Fruit fly (Drosophila melanogaster) ovary, adult (tissue): ENCODE results near the gene MED1.

Experiments
- CG17801 ChIP-seq: fragments of 200-800 bp; optimal IDR thresholded peaks from 2 replicates; lab custom pipeline; 2019; ENCODE audit warnings: missing biosample characterization, mild to moderate bottlenecking, missing genetic modification characterization, moderate library complexity; ENCODE audit not compliant: partially characterized antibody

Gene MED1

DNA sequence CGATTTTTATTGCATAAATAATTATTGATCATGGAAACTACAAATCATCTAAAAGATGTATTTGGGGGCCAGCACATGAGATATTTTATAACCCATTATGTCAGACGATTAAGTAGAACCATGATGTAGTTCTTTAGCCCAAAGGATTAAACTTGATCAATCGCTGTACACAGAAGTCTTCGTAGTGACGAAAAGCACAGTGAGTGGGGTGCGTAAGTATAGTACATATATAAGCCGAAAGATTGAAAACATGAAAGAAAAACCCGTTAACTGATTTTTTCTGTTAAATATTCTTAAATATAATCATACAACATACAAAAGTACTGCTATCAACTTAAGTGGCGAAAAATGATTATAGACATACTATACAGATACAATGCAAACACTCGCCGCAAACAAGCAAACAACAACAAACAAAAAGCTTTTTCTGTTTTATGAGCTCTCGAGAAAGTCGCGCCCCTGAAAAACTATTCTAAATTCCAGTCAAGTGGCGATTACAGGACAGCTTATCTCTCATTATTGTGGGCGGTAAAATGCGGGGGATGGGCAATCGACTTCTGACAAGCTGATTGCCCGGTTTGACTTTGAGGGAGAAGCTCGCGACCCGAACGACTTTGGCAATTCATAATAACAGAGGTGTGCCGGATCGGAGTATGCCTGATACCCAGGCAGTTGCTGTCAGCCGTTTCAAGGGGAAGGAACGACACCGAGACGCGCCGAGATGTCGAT lies 2.2 kb upstream of the MED1 start, which contains the start of gene CG32444:
Gene CG32444 (plus strand): TSS at position 683 of the 729 bp plus-strand sequence.
- TF ChIP-seq CG17801 (GFP tag; lab: Kevin White, UChicago): no peak

dm6 chr3L:21635208-21635607 lies 962 bp upstream of the MED1 start, which contains the start of gene ORMDL:
Gene ORMDL, plus strand, starts transcription at chr3L:21635305.
- no peak for TF ChIP-seq CG17801 (GFP tag; lab: Kevin White, UChicago)

DNA sequence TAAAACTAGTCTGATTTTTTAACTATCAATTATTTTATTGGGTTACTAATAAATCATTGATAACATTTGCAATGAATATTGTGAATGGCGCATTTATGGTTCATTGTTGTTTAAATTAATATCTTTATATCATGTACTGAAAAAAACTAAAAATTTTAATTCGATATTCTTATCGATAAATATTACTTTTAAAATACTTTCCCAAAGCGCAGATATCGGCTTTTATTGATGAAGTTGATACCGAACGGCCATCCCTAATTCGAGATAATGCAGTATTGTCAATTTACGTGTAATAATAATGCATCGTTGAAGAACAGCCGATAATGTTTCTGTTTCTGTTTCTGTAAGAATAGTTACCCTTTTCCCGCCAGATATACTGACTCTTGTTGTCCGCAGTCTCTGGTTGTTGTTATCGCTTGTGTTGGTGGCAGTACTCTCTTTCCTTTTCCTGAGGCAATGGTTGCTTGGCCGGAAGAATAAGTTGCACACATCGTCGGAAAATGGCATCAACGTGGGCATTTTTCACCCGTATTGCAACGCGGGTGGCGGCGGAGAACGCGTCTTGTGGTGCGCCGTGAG lies 8.1 kb downstream of the MED1 start:
- no peak for TF ChIP-seq CG17801 (GFP tag; lab: Kevin White, UChicago)

dm6 chr3L:21625547-21625946 lies 8.7 kb downstream of the MED1 start, which contains the start of the genes CG7166 and Alg11:
Gene CG7166, minus strand, starts transcription at chr3L:21625647.
Gene Alg11, plus strand, starts transcription at chr3L:21625806.
- no peak for TF ChIP-seq CG17801 (GFP tag; lab: Kevin White, UChicago)

DNA sequence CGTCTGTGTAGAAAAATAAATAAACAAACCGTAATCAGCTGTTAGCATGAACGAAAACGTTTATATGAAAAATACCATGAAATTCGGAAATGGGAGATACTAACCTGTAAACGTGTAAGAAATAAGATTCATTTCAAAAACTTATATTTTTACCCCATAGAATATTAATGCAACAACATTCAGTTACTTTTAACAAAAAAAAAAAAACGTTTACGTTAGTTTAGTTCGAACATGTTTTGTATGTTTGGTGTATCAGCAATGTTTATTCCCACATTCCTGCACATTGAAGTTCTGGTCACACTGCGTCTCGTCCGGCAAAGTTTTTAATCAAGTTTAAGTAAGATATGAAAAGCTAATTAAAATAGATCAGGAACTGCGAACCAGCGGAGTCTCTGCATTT lies 16.9 kb downstream of the MED1 start, which contains the start of the genes S1P and CG11307:
Gene S1P (minus strand): TSS at position 23 of the 400 bp plus-strand sequence.
Gene CG11307 (plus strand): TSS at position 270 of the 400 bp plus-strand sequence.
- TF ChIP-seq CG17801 (GFP tag; lab: Kevin White, UChicago): no peak

- no peak for TF ChIP-seq CG17801 (GFP tag; lab: Kevin White, UChicago)
Measured at dm6 chr3L:21610535-21610934, 23.7 kb downstream of the MED1 start.

dm6 chr3L:21604265-21604664 lies 30.0 kb downstream of the MED1 start:
- TF ChIP-seq CG17801 (GFP tag; lab: Kevin White, UChicago): no peak

dm6 chr3L:21602275-21602674 lies 32.0 kb downstream of the MED1 start:
- no peak for TF ChIP-seq CG17801 (GFP tag; lab: Kevin White, UChicago)

- no peak for TF ChIP-seq CG17801 (GFP tag; lab: Kevin White, UChicago)
Measured at dm6 chr3L:21598337-21598736, 35.9 kb downstream of the MED1 start.

- TF ChIP-seq CG17801 (GFP tag; lab: Kevin White, UChicago): no peak
Measured at dm6 chr3L:21594408-21594807, 39.8 kb downstream of the MED1 start.

- TF ChIP-seq CG17801 (GFP tag; lab: Kevin White, UChicago): no peak
Measured at dm6 chr3L:21591247-21591646, 43.0 kb downstream of the MED1 start.

dm6 chr3L:21586528-21586927 lies 47.7 kb downstream of the MED1 start, which contains the start of gene TfAP-2:
Gene TfAP-2, plus strand, starts transcription at chr3L:21586828.
- TF ChIP-seq CG17801 (GFP tag; lab: Kevin White, UChicago): no peak

DNA sequence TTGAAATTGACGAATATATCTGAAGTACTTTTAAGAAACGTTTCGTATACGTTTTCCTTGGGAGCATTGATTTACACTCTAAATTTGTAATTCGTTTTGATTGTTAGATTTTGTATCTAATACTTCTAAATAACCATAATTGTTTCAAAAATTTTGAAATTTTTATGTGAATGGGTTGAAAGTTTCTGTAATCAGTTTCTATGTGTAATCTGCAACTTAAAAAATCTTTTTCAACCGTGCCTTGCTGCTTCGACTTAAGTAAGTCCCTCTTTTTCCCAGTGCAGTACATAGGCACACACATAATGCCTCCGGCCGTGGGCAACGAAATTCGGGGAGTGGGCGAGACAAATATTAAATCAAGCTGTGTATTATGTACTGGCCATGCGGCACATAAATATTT lies 48.8 kb downstream of the MED1 start:
- TF ChIP-seq CG17801 (GFP tag; lab: Kevin White, UChicago): no peak

DNA sequence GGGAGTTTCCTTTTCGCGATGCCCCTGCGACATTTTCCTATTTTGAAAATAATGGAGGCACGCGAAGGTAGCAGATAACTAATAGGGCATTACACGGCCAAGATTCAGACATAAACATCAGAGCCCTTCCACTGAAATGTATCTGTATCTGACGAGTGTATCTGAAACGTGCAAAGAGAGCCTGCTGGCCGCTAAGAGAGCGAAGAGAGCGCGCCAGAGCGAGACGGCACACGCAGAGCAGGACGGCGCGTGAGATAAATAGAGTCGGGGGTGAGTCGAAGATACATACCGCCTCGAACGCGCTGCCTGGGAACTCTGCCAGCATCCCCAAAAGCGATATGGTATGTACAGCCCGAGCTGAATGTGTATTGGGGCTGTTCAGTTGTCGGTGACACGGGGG lies 49.6 kb downstream of the MED1 start:
- TF ChIP-seq CG17801 (GFP tag; lab: Kevin White, UChicago): no peak

DNA sequence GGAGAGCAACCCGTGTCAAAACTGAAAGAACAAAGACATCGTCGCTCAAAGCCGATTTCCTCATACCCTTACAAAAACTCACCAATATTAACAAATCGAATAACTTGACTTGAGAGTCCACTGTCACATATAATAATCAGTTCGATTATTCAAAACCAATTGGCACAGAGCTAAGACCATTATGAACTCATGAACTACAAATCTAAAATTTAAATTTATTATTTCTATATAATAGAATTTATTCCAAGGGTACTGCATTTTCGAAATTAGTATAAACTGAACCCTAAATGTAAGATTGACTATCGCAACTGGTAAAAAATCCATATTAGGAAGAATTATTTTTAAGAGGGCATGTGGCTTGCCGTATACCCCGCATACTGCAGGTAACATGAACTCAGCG lies 52.3 kb downstream of the MED1 start:
- no peak for TF ChIP-seq CG17801 (GFP tag; lab: Kevin White, UChicago)
